Worm (Caenorhabditis elegans) whole organism, mixed stage, embryonic: ENCODE measurements around the gene C01G5.5.

Experiments used
- blmp-1 ChIP-seq: fragments of 150-350 bp; optimal IDR thresholded peaks from 2 replicates; lab custom pipeline; 2014; ENCODE audit warnings: missing biosample characterization, missing genetic modification characterization
- ceh-39 ChIP-seq: fragments of 150-350 bp; optimal IDR thresholded peaks from 2 replicates; lab custom pipeline; 2014; ENCODE audit warnings: missing biosample characterization, missing genetic modification characterization
- elt-1 ChIP-seq: sonication (generic microtip); optimal IDR thresholded peaks from 2 replicates; lab custom pipeline; 2017; ENCODE audit warnings: missing genetic modification characterization, mild to moderate bottlenecking, missing compliant biosample characterization, antibody characterized with exemption, moderate library complexity, borderline replicate concordance; ENCODE audit not compliant: insufficient read depth
- elt-3 ChIP-seq: fragments of 150-350 bp; optimal IDR thresholded peaks from 2 replicates; lab custom pipeline; 2014; ENCODE audit warnings: missing biosample characterization, missing genetic modification characterization
- lin-13 ChIP-seq: fragments of 150-350 bp; optimal IDR thresholded peaks from 2 replicates; lab custom pipeline; 2014; ENCODE audit warnings: missing biosample characterization, missing genetic modification characterization
- lsy-2 ChIP-seq: fragments of 150-350 bp; optimal IDR thresholded peaks from 2 replicates; lab custom pipeline; 2014; ENCODE audit warnings: missing biosample characterization, missing genetic modification characterization
- nhr-12 ChIP-seq: fragments of 150-350 bp; optimal IDR thresholded peaks from 2 replicates; lab custom pipeline; 2014; ENCODE audit warnings: missing biosample characterization, missing genetic modification characterization
- nhr-237 ChIP-seq: fragments of 150-350 bp; optimal IDR thresholded peaks from 2 replicates; lab custom pipeline; 2014; ENCODE audit warnings: missing biosample characterization, missing genetic modification characterization
- nhr-28 ChIP-seq: fragments of 150-350 bp; optimal IDR thresholded peaks from 2 replicates; lab custom pipeline; 2014; ENCODE audit warnings: missing biosample characterization, missing genetic modification characterization
- nhr-76 ChIP-seq: sonication (generic microtip); optimal IDR thresholded peaks from 2 replicates; lab custom pipeline; 2017; ENCODE audit warnings: missing biosample characterization, missing genetic modification characterization
- sem-2 ChIP-seq: fragments of 200-800 bp; sonication (Bioruptor generic); optimal IDR thresholded peaks from 2 replicates; lab custom pipeline; 2018; ENCODE audit warnings: mild to moderate bottlenecking, missing genetic modification characterization, missing compliant biosample characterization
- snpc-4 ChIP-seq: fragments of 150-350 bp; optimal IDR thresholded peaks from 2 replicates; lab custom pipeline; 2014; ENCODE audit warnings: missing biosample characterization, missing genetic modification characterization
- unc-62 ChIP-seq: fragments of 150-350 bp; optimal IDR thresholded peaks from 2 replicates; lab custom pipeline; 2014; ENCODE audit warnings: missing biosample characterization, missing genetic modification reagents, missing genetic modification characterization
- zip-8 ChIP-seq: fragments of 150-350 bp; optimal IDR thresholded peaks from 2 replicates; lab custom pipeline; 2014; ENCODE audit warnings: missing biosample characterization, missing genetic modification characterization

DNA sequence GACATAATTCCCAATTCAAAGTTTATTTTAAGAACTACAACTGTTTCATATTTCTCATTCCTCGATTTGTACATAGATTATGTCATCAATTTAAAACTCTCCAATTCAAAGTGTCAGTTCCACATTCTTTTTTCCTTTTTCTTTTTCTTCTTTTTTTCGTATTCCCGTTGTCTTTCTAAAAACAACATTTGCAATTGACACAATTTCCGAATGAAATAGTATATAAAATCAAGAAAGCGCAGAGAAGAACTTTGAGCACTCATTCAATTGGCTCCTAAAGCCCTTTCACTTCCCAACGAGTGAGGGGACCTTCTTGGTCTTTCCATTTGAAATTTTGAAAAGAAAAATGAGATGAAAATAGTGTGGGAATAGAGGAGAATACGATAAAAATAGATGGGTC, 23.0 kb downstream of the C01G5.5 start:
- TF ChIP-seq nhr-76 (tag; lab: Kevin White, UChicago) (no peak), blmp-1 (no peak), lin-13 (tag; lab: Kevin White, UChicago) (no peak), nhr-237 (tag; lab: Kevin White, UChicago) (no peak), elt-1 (tag; lab: Kevin White, UChicago) (no peak), nhr-12 (no peak), ceh-39 (tag; lab: Kevin White, UChicago) (no peak), zip-8 (tag; lab: Kevin White, UChicago) (no peak), lsy-2 (tag; lab: Kevin White, UChicago) (no peak), nhr-28 (tag; lab: Kevin White, UChicago) (no peak), elt-3 (tag; lab: Kevin White, UChicago) (no peak), sem-2 (no peak), snpc-4 (tag; lab: Kevin White, UChicago) (no peak), unc-62 (GFP tag; lab: Kevin White, UChicago) (no peak)
